Fruit fly (Drosophila melanogaster) whole organism, prepupa: ENCODE results near the gene CG14416.

Experiments used
- Blimp-1 ChIP-seq: fragments of 200-800 bp; sonication (Bioruptor generic); optimal IDR thresholded peaks from 3 replicates; lab custom pipeline; 2017; ENCODE audit warnings: missing biosample characterization, missing genetic modification characterization, mild to moderate bottlenecking, moderate library complexity, missing genetic modification reagents
- CG10631 ChIP-seq: fragments of 200-800 bp; sonication (Bioruptor generic); optimal IDR thresholded peaks from 2 replicates; lab custom pipeline; 2016; ENCODE audit warnings: missing biosample characterization, missing genetic modification characterization
- CG10669 ChIP-seq: fragments of 200-800 bp; sonication (Bioruptor generic); optimal IDR thresholded peaks from 3 replicates; lab custom pipeline; 2018; ENCODE audit warnings: missing biosample characterization, mild to moderate bottlenecking, missing genetic modification characterization, moderate library complexity
- CG11762 ChIP-seq: fragments of 200-800 bp; sonication (Bioruptor generic); optimal IDR thresholded peaks from 3 replicates; lab custom pipeline; 2016; ENCODE audit warnings: missing biosample characterization, missing genetic modification characterization; ENCODE audit not compliant: insufficient read depth
- CG11902 ChIP-seq: fragments of 200-800 bp; sonication (Bioruptor generic); optimal IDR thresholded peaks from 3 replicates; lab custom pipeline; 2016; ENCODE audit warnings: missing biosample characterization, missing genetic modification characterization
- CG15336 ChIP-seq: fragments of 200-800 bp; sonication (Bioruptor generic); IDR thresholded peaks from 2 replicates; pipeline ENCODE4 v1.3.6; 2022; ENCODE audit warnings: missing biosample characterization, missing genetic modification characterization
- CG1621 ChIP-seq: fragments of 200-800 bp; sonication (Bioruptor generic); optimal IDR thresholded peaks from 3 replicates; lab custom pipeline; 2018; ENCODE audit warnings: missing biosample characterization, mild to moderate bottlenecking, missing genetic modification characterization
- CG16779 ChIP-seq: fragments of 200-800 bp; sonication (Bioruptor generic); optimal IDR thresholded peaks from 3 replicates; lab custom pipeline; 2017; ENCODE audit warnings: missing biosample characterization, mild to moderate bottlenecking, missing genetic modification characterization
- CG3032 ChIP-seq: fragments of 200-800 bp; optimal IDR thresholded peaks from 2 replicates; lab custom pipeline; 2019; ENCODE audit warnings: missing biosample characterization, mild to moderate bottlenecking, missing genetic modification characterization, moderate library complexity
- CG31627 ChIP-seq: fragments of 200-800 bp; sonication (Bioruptor generic); optimal IDR thresholded peaks from 3 replicates; lab custom pipeline; 2016; ENCODE audit warnings: missing biosample characterization, missing genetic modification characterization
- CG32006 ChIP-seq: fragments of 200-800 bp; sonication (Bioruptor generic); optimal IDR thresholded peaks from 3 replicates; lab custom pipeline; 2017; ENCODE audit warnings: missing biosample characterization, mild to moderate bottlenecking, missing genetic modification characterization
- CG34406 ChIP-seq: fragments of 200-800 bp; sonication (Bioruptor generic); optimal IDR thresholded peaks from 3 replicates; lab custom pipeline; 2016; ENCODE audit warnings: missing biosample characterization, missing genetic modification characterization
- CG3919 ChIP-seq: fragments of 200-800 bp; sonication (Bioruptor generic); optimal IDR thresholded peaks from 3 replicates; lab custom pipeline; 2016; ENCODE audit warnings: missing biosample characterization, missing genetic modification characterization
- CG4318 ChIP-seq: fragments of 200-800 bp; sonication (Bioruptor generic); optimal IDR thresholded peaks from 3 replicates; lab custom pipeline; 2017; ENCODE audit warnings: missing biosample characterization, mild to moderate bottlenecking, missing genetic modification characterization
- CG6276 ChIP-seq: fragments of 200-800 bp; sonication (Bioruptor generic); optimal IDR thresholded peaks from 2 replicates; lab custom pipeline; 2017; ENCODE audit warnings: missing biosample characterization, mild to moderate bottlenecking, missing genetic modification characterization
- CG6792 ChIP-seq: fragments of 200-800 bp; sonication (Bioruptor generic); optimal IDR thresholded peaks from 3 replicates; lab custom pipeline; 2016; ENCODE audit warnings: missing biosample characterization, missing genetic modification characterization
- CG6808 ChIP-seq: fragments of 200-800 bp; sonication (Bioruptor generic); optimal IDR thresholded peaks from 3 replicates; lab custom pipeline; 2017; ENCODE audit warnings: missing biosample characterization, missing genetic modification characterization, mild to moderate bottlenecking, moderate library complexity, missing genetic modification reagents
- CG7368 ChIP-seq: fragments of 200-800 bp; sonication (Bioruptor generic); optimal IDR thresholded peaks from 3 replicates; lab custom pipeline; 2016; ENCODE audit warnings: missing biosample characterization, missing genetic modification characterization
- CG8319 ChIP-seq: fragments of 200-800 bp; sonication (Bioruptor generic); optimal IDR thresholded peaks from 3 replicates; lab custom pipeline; 2016; ENCODE audit warnings: missing biosample characterization, missing genetic modification characterization
- CG9139 ChIP-seq: fragments of 200-800 bp; sonication (Bioruptor generic); optimal IDR thresholded peaks from 3 replicates; lab custom pipeline; 2017; ENCODE audit warnings: missing biosample characterization, mild to moderate bottlenecking, missing genetic modification characterization
- Eip75B ChIP-seq: fragments of 200-800 bp; sonication (Bioruptor generic); optimal IDR thresholded peaks from 3 replicates; lab custom pipeline; 2016; ENCODE audit warnings: missing biosample characterization, missing genetic modification characterization
- Eip78C ChIP-seq: fragments of 200-800 bp; sonication (Bioruptor generic); peaks from one replicate; lab custom pipeline; 2016; ENCODE audit warnings: missing biosample characterization, missing genetic modification characterization
- Eip93F ChIP-seq: fragments of 200-800 bp; sonication (Bioruptor generic); optimal IDR thresholded peaks from 2 replicates; lab custom pipeline; 2016; ENCODE audit warnings: missing biosample characterization, mild to moderate bottlenecking, missing genetic modification characterization
- Ets21C ChIP-seq: fragments of 200-800 bp; sonication (Bioruptor generic); optimal IDR thresholded peaks from 3 replicates; lab custom pipeline; 2016; ENCODE audit warnings: missing biosample characterization, missing genetic modification characterization
- Ets96B ChIP-seq: fragments of 200-800 bp; optimal IDR thresholded peaks from 2 replicates; lab custom pipeline; 2019; ENCODE audit warnings: missing biosample characterization, mild to moderate bottlenecking, missing genetic modification characterization, moderate library complexity
- Gug ChIP-seq: fragments of 200-800 bp; sonication (Bioruptor generic); IDR thresholded peaks from 2 replicates; pipeline ENCODE4 v1.3.6; 2022; ENCODE audit warnings: missing biosample characterization, missing genetic modification characterization
- Hr38 ChIP-seq: sonication (Bioruptor generic); optimal IDR thresholded peaks from 2 replicates; lab custom pipeline; 2016; ENCODE audit warnings: missing biosample characterization, missing genetic modification characterization
- Hr39 ChIP-seq: fragments of 200-800 bp; sonication (Bioruptor generic); optimal IDR thresholded peaks from 2 replicates; lab custom pipeline; 2016; ENCODE audit warnings: missing biosample characterization, missing genetic modification characterization
- Hr4 ChIP-seq: fragments of 200-800 bp; sonication (Bioruptor generic); optimal IDR thresholded peaks from 3 replicates; lab custom pipeline; 2016; ENCODE audit warnings: missing biosample characterization, missing genetic modification characterization
- Lpt ChIP-seq: fragments of 200-800 bp; sonication (Bioruptor generic); optimal IDR thresholded peaks from 3 replicates; lab custom pipeline; 2016; ENCODE audit warnings: missing biosample characterization, missing genetic modification characterization
- Met ChIP-seq: fragments of 200-800 bp; sonication (Bioruptor generic); optimal IDR thresholded peaks from 3 replicates; lab custom pipeline; 2016; ENCODE audit warnings: missing biosample characterization, missing genetic modification characterization
- OdsH ChIP-seq: fragments of 200-800 bp; sonication (Bioruptor generic); optimal IDR thresholded peaks from 3 replicates; lab custom pipeline; 2016; ENCODE audit warnings: missing biosample characterization, missing genetic modification characterization
- Smox ChIP-seq: fragments of 200-800 bp; sonication (Bioruptor generic); optimal IDR thresholded peaks from 3 replicates; lab custom pipeline; 2016; ENCODE audit warnings: missing biosample characterization, missing genetic modification characterization
- Sox102F ChIP-seq: fragments of 200-800 bp; sonication (Bioruptor generic); optimal IDR thresholded peaks from 2 replicates; lab custom pipeline; 2016; ENCODE audit warnings: missing biosample characterization, mild to moderate bottlenecking, missing genetic modification characterization
- Sox14 ChIP-seq: fragments of 200-800 bp; sonication (Bioruptor generic); optimal IDR thresholded peaks from 3 replicates; lab custom pipeline; 2016; ENCODE audit warnings: missing biosample characterization, missing genetic modification characterization
- Sox15 ChIP-seq: fragments of 200-800 bp; sonication (Bioruptor generic); optimal IDR thresholded peaks from 3 replicates; lab custom pipeline; 2016; ENCODE audit warnings: missing biosample characterization, missing genetic modification characterization
- cyc ChIP-seq: fragments of 200-800 bp; sonication (Bioruptor generic); optimal IDR thresholded peaks from 3 replicates; lab custom pipeline; 2016; ENCODE audit warnings: missing biosample characterization, missing genetic modification characterization
- dac ChIP-seq: fragments of 200-800 bp; sonication (Bioruptor generic); optimal IDR thresholded peaks from 2 replicates; lab custom pipeline; 2017; ENCODE audit warnings: missing biosample characterization, mild to moderate bottlenecking, missing genetic modification characterization
- eg ChIP-seq: fragments of 200-800 bp; sonication (Bioruptor generic); IDR thresholded peaks from 3 replicates; pipeline ENCODE4 v1.3.6; 2022; ENCODE audit warnings: missing biosample characterization, missing genetic modification characterization
- esn ChIP-seq: fragments of 200-800 bp; sonication (Bioruptor generic); optimal IDR thresholded peaks from 2 replicates; lab custom pipeline; 2016; ENCODE audit warnings: missing biosample characterization, mild to moderate bottlenecking, missing genetic modification characterization, moderate library complexity
- fd59A ChIP-seq: fragments of 200-800 bp; sonication (Bioruptor generic); optimal IDR thresholded peaks from 2 replicates; lab custom pipeline; 2017; ENCODE audit warnings: missing biosample characterization, mild to moderate bottlenecking, missing genetic modification characterization, missing genetic modification reagents
- fd85E ChIP-seq: fragments of 200-800 bp; sonication (Bioruptor generic); optimal IDR thresholded peaks from 3 replicates; lab custom pipeline; 2016; ENCODE audit warnings: missing biosample characterization, missing genetic modification characterization
- fkh ChIP-seq: fragments of 200-800 bp; sonication (Bioruptor generic); optimal IDR thresholded peaks from 3 replicates; lab custom pipeline; 2017; ENCODE audit warnings: missing biosample characterization, mild to moderate bottlenecking, missing genetic modification characterization, moderate library complexity
- lz ChIP-seq: fragments of 200-800 bp; sonication (Bioruptor generic); optimal IDR thresholded peaks from 3 replicates; lab custom pipeline; 2016; ENCODE audit warnings: missing biosample characterization, missing genetic modification characterization
- net ChIP-seq: fragments of 200-800 bp; sonication (Bioruptor generic); optimal IDR thresholded peaks from 3 replicates; lab custom pipeline; 2016; ENCODE audit warnings: missing biosample characterization, missing genetic modification characterization
- pdm3 ChIP-seq: fragments of 200-800 bp; sonication (Bioruptor generic); optimal IDR thresholded peaks from 3 replicates; lab custom pipeline; 2016; ENCODE audit warnings: missing biosample characterization, missing genetic modification characterization
- salr ChIP-seq, 2 experiments: fragments of 200-800 bp; sonication (Bioruptor generic); optimal IDR thresholded peaks; 3 replicates each; lab custom pipeline; 2016 to 2018; ENCODE audit warnings: missing biosample characterization in 2 of 2, missing genetic modification characterization in 2 of 2, mild to moderate bottlenecking in 1 of 2
- spab ChIP-seq: fragments of 200-800 bp; sonication (Bioruptor generic); optimal IDR thresholded peaks from 2 replicates; lab custom pipeline; 2017; ENCODE audit warnings: missing biosample characterization, mild to moderate bottlenecking, missing genetic modification characterization, missing genetic modification reagents
- topi ChIP-seq: fragments of 200-800 bp; sonication (Bioruptor generic); optimal IDR thresholded peaks from 3 replicates; lab custom pipeline; 2016; ENCODE audit warnings: missing biosample characterization, missing genetic modification characterization
- vri ChIP-seq: fragments of 200-800 bp; sonication (Bioruptor generic); optimal IDR thresholded peaks from 3 replicates; lab custom pipeline; 2016; ENCODE audit warnings: missing biosample characterization, mild to moderate bottlenecking, missing genetic modification characterization

The CG14416 gene

dm6 chrX:2869430-2869829 lies 3.2 kb downstream of the CG14416 start:
- TF ChIP-seq Gug (GFP tag; lab: Robert Waterston, UW) (no peak), eg (GFP tag; lab: Robert Waterston, UW) (0 out of 3 replicates have a peak, but pooled peaks have one; percentile 14), Eip78C (GFP tag; lab: Kevin White, UChicago) (peak; percentile 4)

- TF ChIP-seq spab (GFP tag; lab: Kevin White, UChicago) (peak; percentile 2), CG16779 (tag; lab: Kevin White, UChicago) (no peak), CG10669 (GFP tag; lab: Kevin White, UChicago) (peak; percentile 30), CG9139 (no peak), esn (GFP tag; lab: Kevin White, UChicago) (peak; percentile 27), CG3032 (tag; lab: Kevin White, UChicago) (peak; percentile 9), CG4318 (GFP tag; lab: Kevin White, UChicago) (no peak), dac (GFP tag; lab: Kevin White, UChicago) (peak; percentile 30), CG11902 (GFP tag; lab: Kevin White, UChicago) (no peak), CG10631 (peak; percentile 13), fd59A (GFP tag; lab: Kevin White, UChicago) (peak; percentile 17), fkh (no peak), Ets21C (GFP tag; lab: Kevin White, UChicago) (no peak), Eip75B (GFP tag; lab: Kevin White, UChicago) (no peak), CG34406 (GFP tag; lab: Kevin White, UChicago) (no peak), Blimp-1 (GFP tag; lab: Kevin White, UChicago) (no peak), Met (GFP tag; lab: Kevin White, UChicago) (peak; percentile 26), Gug (GFP tag; lab: Robert Waterston, UW) (no peak), CG31627 (peak; percentile 33), OdsH (GFP tag; lab: Kevin White, UChicago) (peak; percentile 22), Sox14 (peak; percentile 7), CG6276 (GFP tag; lab: Kevin White, UChicago) (peak; percentile 14), Hr38 (GFP tag; lab: Kevin White, UChicago) (no peak), CG8319 (GFP tag; lab: Kevin White, UChicago) (no peak), Sox15 (no peak), CG7368 (GFP tag; lab: Kevin White, UChicago) (no peak), topi (GFP tag; lab: Kevin White, UChicago) (peak; percentile 0), Sox102F (peak; percentile 19), cyc (peak; percentile 21), lz (GFP tag; lab: Kevin White, UChicago) (peak; percentile 14), net (GFP tag; lab: Kevin White, UChicago) (no peak), pdm3 (peak; percentile 48), Lpt (no peak), Smox (peak; percentile 11), Hr39 (peak; percentile 27), Eip93F (GFP tag; lab: Kevin White, UChicago) (no peak), Eip78C (GFP tag; lab: Kevin White, UChicago) (peak; percentile 56), CG32006 (peak; percentile 51), CG11762 (GFP tag; lab: Kevin White, UChicago) (no peak), fd85E (no peak), Ets96B (tag; lab: Kevin White, UChicago) (peak; percentile 27), CG6808 (GFP tag; lab: Kevin White, UChicago) (no peak), CG1621 (tag; lab: Kevin White, UChicago) (peak; percentile 4), Hr4 (GFP tag; lab: Kevin White, UChicago) (no peak), CG6792 (GFP tag; lab: Kevin White, UChicago) (peak; percentile 24), vri (no peak), CG3919 (GFP tag; lab: Kevin White, UChicago) (peak; percentile 46), salr (GFP tag; optimal IDR thresholded peaks at IDR 0.05; lab: Kevin White, UChicago) (no peak), CG15336 (GFP tag; lab: Robert Waterston, UW) (peak; percentile 37; the same call in 1 of the 2 replicates), eg (GFP tag; lab: Robert Waterston, UW) (peak; percentile 39; the same call in 1 of the 3 replicates)
Observed at dm6 chrX:2860955-2861354, 11.7 kb downstream of the CG14416 start.
